Worm (Caenorhabditis elegans): Measurements from ENCODE around the gene Y54G2A.57.

DNA sequence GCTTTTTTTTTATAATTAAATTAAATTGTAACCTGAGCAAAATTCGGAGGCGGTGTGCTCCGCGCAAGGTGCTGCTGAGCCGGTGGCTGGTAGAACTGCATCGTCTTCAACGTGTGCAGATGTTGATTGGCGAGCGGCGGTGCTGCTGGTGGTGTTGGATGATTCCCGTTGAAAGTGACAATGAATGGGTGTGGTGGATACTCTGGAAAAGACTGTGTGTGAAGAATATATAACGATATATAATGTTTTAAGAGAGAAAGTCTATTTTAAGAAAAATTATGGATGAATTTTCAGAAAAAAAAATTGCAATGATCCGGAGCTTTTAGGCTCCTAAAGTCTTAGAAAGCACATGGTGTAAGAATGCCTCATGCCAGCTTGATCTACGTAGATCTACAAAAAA is 25.6 kb downstream of the Y54G2A.57 start, which contains the start of gene Y54G2A.26:
- TF ChIP-seq fkh-10 (GFP tag; optimal IDR thresholded peaks at IDR 0.05) (no peak), F13H6.1 (tag; optimal IDR thresholded peaks at IDR 0.05) (no peak), nfya-1 (tag; optimal IDR thresholded peaks at IDR 0.05) (no peak), pqm-1 (tag; optimal IDR thresholded peaks at IDR 0.05) (no peak), nhr-11 (tag; optimal IDR thresholded peaks at IDR 0.05) (no peak), ets-4 (tag; optimal IDR thresholded peaks at IDR 0.05) (no peak), sox-2 (GFP tag; IDR thresholded peaks at IDR 0.05) (no peak), ceh-6 (GFP tag; optimal IDR thresholded peaks at IDR 0.05) (no peak), ceh-2 (tag; optimal IDR thresholded peaks at IDR 0.05) (no peak), unc-55 (GFP tag; optimal IDR thresholded peaks at IDR 0.05) (no peak), ama-1 (optimal IDR thresholded peaks at IDR 0.05) (no peak), rnt-1 (tag; optimal IDR thresholded peaks at IDR 0.05) (no peak), Y22D7AL.16 (tag; optimal IDR thresholded peaks at IDR 0.05) (no peak), K02D7.2 (tag; optimal IDR thresholded peaks at IDR 0.05) (no peak)
